Worm (Caenorhabditis elegans): Measurements from ENCODE around the gene T18D3.1.

ce11 chrX:12492467-12492866 is 37.9 kb downstream of the T18D3.1 start, which contains the start of gene lips-1:
- TF ChIP-seq lin-13 (GFP tag; optimal IDR thresholded peaks at IDR 0.05) (no peak), dsc-1 (tag; optimal IDR thresholded peaks at IDR 0.05) (no peak), swsn-7 (tag; optimal IDR thresholded peaks at IDR 0.05) (no peak), snpc-4 (tag; optimal IDR thresholded peaks at IDR 0.05) (no peak), dpl-1 (GFP tag; optimal IDR thresholded peaks at IDR 0.05) (no peak), ces-1 (GFP tag; optimal IDR thresholded peaks at IDR 0.05) (no peak), sptf-1 (tag; optimal IDR thresholded peaks at IDR 0.05) (no peak)

Data from whole organism, L1 larva.